Worm (Caenorhabditis elegans) whole organism, young adult: Measurements from ENCODE around the gene C42D8.9.
A peak's percentile ranks its signal among the peaks of the same experiment; 100 is the strongest.

Experiments used
- C17E4.6 ChIP-seq: fragments of 200-800 bp; sonication (Bioruptor generic); IDR thresholded peaks from 2 replicates; pipeline ENCODE4 v1.3.6; 2022; ENCODE audit warnings: missing genetic modification reagents, missing genetic modification characterization, missing compliant biosample characterization
- F10E7.11 ChIP-seq: sonication (generic microtip); optimal IDR thresholded peaks from 2 replicates; lab custom pipeline; 2017; ENCODE audit warnings: mild to moderate bottlenecking, missing genetic modification characterization, moderate library complexity, missing compliant biosample characterization
- F23B12.7 ChIP-seq: sonication (generic microtip); optimal IDR thresholded peaks from 2 replicates; lab custom pipeline; 2017; ENCODE audit warnings: missing genetic modification characterization, mild to moderate bottlenecking, missing compliant biosample characterization, antibody characterized with exemption, moderate library complexity; ENCODE audit not compliant: insufficient read depth
- F39B2.1 ChIP-seq: fragments of 200-800 bp; sonication (Bioruptor generic); IDR thresholded peaks from 2 replicates; pipeline ENCODE4 v1.3.6; 2022; ENCODE audit warnings: missing genetic modification reagents, missing genetic modification characterization, missing compliant biosample characterization
- F49E8.2 ChIP-seq: sonication (generic microtip); optimal IDR thresholded peaks from 3 replicates; lab custom pipeline; 2017; ENCODE audit warnings: missing genetic modification characterization, mild to moderate bottlenecking, missing compliant biosample characterization, antibody characterized with exemption, moderate library complexity; ENCODE audit not compliant: insufficient read depth
- F55B11.4 ChIP-seq: sonication (generic microtip); optimal IDR thresholded peaks from 2 replicates; lab custom pipeline; 2016; ENCODE audit warnings: missing compliant biosample characterization, missing genetic modification characterization, borderline replicate concordance; ENCODE audit not compliant: insufficient read depth
- K11D2.4 ChIP-seq: fragments of 200-800 bp; sonication (Bioruptor generic); IDR thresholded peaks from 2 replicates; pipeline ENCODE4 v1.3.6; 2022; ENCODE audit warnings: missing genetic modification reagents, missing genetic modification characterization, missing compliant biosample characterization
- T26A5.8 ChIP-seq: sonication (generic microtip); optimal IDR thresholded peaks from 2 replicates; lab custom pipeline; 2016; ENCODE audit warnings: missing genetic modification characterization, missing compliant biosample characterization
- Y53G8AR.9 ChIP-seq: fragments of 200-800 bp; sonication (Bioruptor generic); conservative IDR thresholded peaks from 2 replicates; pipeline ENCODE4 v1.3.6; 2022; ENCODE audit warnings: missing genetic modification reagents, missing genetic modification characterization, missing compliant biosample characterization
- ama-1 ChIP-seq, 3 experiments: fragments of 150-350 bp in 1 of 3; sonication (generic microtip) in 2 of 3; optimal IDR thresholded peaks; 2 replicates each; lab custom pipeline; 2014 to 2018; ENCODE audit warnings: missing biosample characterization in 2 of 3, missing genetic modification characterization in 2 of 3, missing genetic modification reagents in 2 of 3
- athp-1 ChIP-seq: sonication (generic microtip); optimal IDR thresholded peaks from 2 replicates; lab custom pipeline; 2017; ENCODE audit warnings: mild to moderate bottlenecking, missing genetic modification characterization, missing compliant biosample characterization
- bed-1 ChIP-seq: fragments of 200-800 bp; sonication (Bioruptor generic); IDR thresholded peaks from 2 replicates; pipeline ENCODE4 v1.3.6; 2022; ENCODE audit warnings: missing genetic modification reagents, missing genetic modification characterization, missing compliant biosample characterization
- cebp-1 ChIP-seq, 2 experiments: fragments of 200-800 bp in 1 of 2; sonication (Bioruptor generic) in 1 of 2; sonication (generic microtip) in 1 of 2; IDR thresholded peaks in 1 of 2; optimal IDR thresholded peaks in 1 of 2; 2 replicates each; pipeline versions ENCODE4 v1.3.6 to Lab custom; 2017 to 2022; ENCODE audit warnings: missing compliant biosample characterization in 2 of 2, missing genetic modification characterization in 2 of 2, mild to moderate bottlenecking in 1 of 2, missing genetic modification reagents in 1 of 2, moderate library complexity in 1 of 2
- ceh-100 ChIP-seq: fragments of 200-800 bp; sonication (Bioruptor generic); IDR thresholded peaks from 2 replicates; pipeline ENCODE4 v1.3.6; 2022; ENCODE audit warnings: missing genetic modification reagents, missing genetic modification characterization, missing compliant biosample characterization
- ceh-40 ChIP-seq: fragments of 200-800 bp; sonication (Bioruptor generic); IDR thresholded peaks from 2 replicates; pipeline ENCODE4 v1.3.6; 2022; ENCODE audit warnings: missing genetic modification characterization, missing compliant biosample characterization
- ceh-58 ChIP-seq: fragments of 200-800 bp; sonication (Bioruptor generic); IDR thresholded peaks from 2 replicates; pipeline ENCODE4 v1.3.6; 2022; ENCODE audit warnings: missing genetic modification characterization, missing compliant biosample characterization
- ceh-91 ChIP-seq: fragments of 200-800 bp; sonication (Bioruptor generic); IDR thresholded peaks from 2 replicates; pipeline ENCODE4 v1.3.6; 2022; ENCODE audit warnings: missing genetic modification reagents, missing genetic modification characterization, missing compliant biosample characterization
- egrh-3 ChIP-seq: fragments of 200-800 bp; sonication (Bioruptor generic); IDR thresholded peaks from 2 replicates; pipeline ENCODE4 v1.3.6; 2022; ENCODE audit warnings: missing genetic modification reagents, missing genetic modification characterization, missing compliant biosample characterization
- ekl-4 ChIP-seq: fragments of 200-800 bp; sonication (Bioruptor generic); IDR thresholded peaks from 2 replicates; pipeline ENCODE4 v1.3.6; 2022; ENCODE audit warnings: missing genetic modification reagents, missing genetic modification characterization, missing compliant biosample characterization
- him-1 ChIP-seq: sonication (generic microtip); optimal IDR thresholded peaks from 2 replicates; lab custom pipeline; 2016; ENCODE audit warnings: missing genotype, missing genetic modification reagents, missing genetic modification characterization, missing compliant biosample characterization
- hmg-20 ChIP-seq: fragments of 200-800 bp; sonication (Bioruptor generic); IDR thresholded peaks from 2 replicates; pipeline ENCODE4 v1.3.6; 2022; ENCODE audit warnings: missing genetic modification reagents, missing genetic modification characterization, missing compliant biosample characterization
- hrde-1 ChIP-seq: sonication (generic microtip); optimal IDR thresholded peaks from 2 replicates; lab custom pipeline; 2016; ENCODE audit warnings: missing genetic modification characterization, mild to moderate bottlenecking, missing compliant biosample characterization, moderate library complexity, missing genotype, missing genetic modification reagents, borderline replicate concordance
- hsf-1 ChIP-seq: fragments of 200-800 bp; sonication (Bioruptor generic); IDR thresholded peaks from 2 replicates; pipeline ENCODE4 v1.3.6; 2022; ENCODE audit warnings: missing genetic modification reagents, missing genetic modification characterization, missing compliant biosample characterization
- let-526 ChIP-seq: fragments of 200-800 bp; sonication (Bioruptor generic); IDR thresholded peaks from 2 replicates; pipeline ENCODE4 v1.3.6; 2022; ENCODE audit warnings: missing genetic modification reagents, missing genetic modification characterization, missing compliant biosample characterization
- lir-1 ChIP-seq: fragments of 200-800 bp; sonication (Bioruptor generic); conservative IDR thresholded peaks from 2 replicates; pipeline ENCODE4 v1.3.6; 2022; ENCODE audit warnings: missing genetic modification reagents, missing genetic modification characterization, missing compliant biosample characterization
- lsy-27 ChIP-seq: sonication (generic microtip); optimal IDR thresholded peaks from 2 replicates; lab custom pipeline; 2017; ENCODE audit warnings: missing genetic modification characterization, mild to moderate bottlenecking, missing compliant biosample characterization, antibody characterized with exemption, missing genotype, borderline replicate concordance; ENCODE audit not compliant: insufficient read depth
- madf-8 ChIP-seq: fragments of 200-800 bp; sonication (Bioruptor generic); conservative IDR thresholded peaks from 2 replicates; pipeline ENCODE4 v1.3.6; 2022; ENCODE audit warnings: missing genetic modification reagents, missing genetic modification characterization, missing compliant biosample characterization
- mcd-1 ChIP-seq: fragments of 200-800 bp; sonication (Bioruptor generic); IDR thresholded peaks from 2 replicates; pipeline ENCODE4 v1.3.6; 2022; ENCODE audit warnings: missing genetic modification reagents, missing genetic modification characterization, missing compliant biosample characterization
- nfya-1 ChIP-seq: sonication (generic microtip); optimal IDR thresholded peaks from 2 replicates; lab custom pipeline; 2017; ENCODE audit warnings: antibody characterized with exemption, missing compliant biosample characterization, missing genetic modification characterization, borderline replicate concordance; ENCODE audit not compliant: insufficient read depth
- nfya-2 ChIP-seq: fragments of 200-800 bp; sonication (Bioruptor generic); IDR thresholded peaks from 2 replicates; pipeline ENCODE4 v1.3.6; 2022; ENCODE audit warnings: missing genetic modification reagents, missing genetic modification characterization, missing compliant biosample characterization
- xnd-1 ChIP-seq: sonication (generic microtip); optimal IDR thresholded peaks from 2 replicates; lab custom pipeline; 2016; ENCODE audit warnings: missing genotype, missing genetic modification reagents, missing genetic modification characterization, missing compliant biosample characterization
- ztf-18 ChIP-seq: sonication (generic microtip); optimal IDR thresholded peaks from 2 replicates; lab custom pipeline; 2016; ENCODE audit warnings: missing genotype, mild to moderate bottlenecking, missing genetic modification characterization, missing compliant biosample characterization
- ztf-26 ChIP-seq: sonication (generic microtip); optimal IDR thresholded peaks from 2 replicates; lab custom pipeline; 2017; ENCODE audit warnings: missing genetic modification characterization, missing compliant biosample characterization
- ztf-28 ChIP-seq: fragments of 200-800 bp; sonication (Bioruptor generic); IDR thresholded peaks from 2 replicates; pipeline ENCODE4 v1.3.6; 2022; ENCODE audit warnings: missing genetic modification reagents, missing genetic modification characterization, missing compliant biosample characterization
- ztf-3 ChIP-seq: fragments of 200-800 bp; sonication (Bioruptor generic); optimal IDR thresholded peaks from 2 replicates; lab custom pipeline; 2018; ENCODE audit warnings: mild to moderate bottlenecking, missing genetic modification characterization, missing compliant biosample characterization
- ztf-6 ChIP-seq: fragments of 200-800 bp; sonication (Bioruptor generic); IDR thresholded peaks from 2 replicates; pipeline ENCODE4 v1.3.6; 2022; ENCODE audit warnings: missing genetic modification reagents, missing genetic modification characterization, missing compliant biosample characterization

C42D8.9 gene

ce11 chrX:5135548-5135947 is 28.7 kb upstream of the C42D8.9 start:
- TF ChIP-seq xnd-1 = no peak
- TF ChIP-seq nfya-2 = no peak
- peak; percentile 24 for TF ChIP-seq ztf-26 (tag; lab: Kevin White, UChicago)

DNA sequence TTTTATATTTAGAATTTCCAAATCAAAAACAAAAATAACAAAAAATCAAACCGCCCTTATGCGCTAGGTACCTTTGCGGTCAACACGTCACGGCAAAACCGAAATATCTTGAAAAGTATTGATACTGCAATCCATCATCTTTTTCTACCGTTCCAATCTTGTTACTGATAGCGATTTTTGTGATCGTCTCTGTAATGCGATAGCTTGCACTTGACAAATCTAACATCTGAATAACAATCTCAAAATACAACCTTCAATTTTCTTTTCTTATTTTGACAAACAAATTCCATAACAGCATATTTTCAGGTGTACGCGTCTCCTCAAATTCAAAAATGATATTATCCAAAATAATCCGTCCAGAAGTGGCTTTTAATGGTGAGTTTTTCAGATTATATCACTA is 27.1 kb upstream of the C42D8.9 start, which contains the start of gene tbc-7:
Gene tbc-7 (plus strand): TSS at position 301 of the 400 bp plus-strand sequence.
- TF ChIP-seq hmg-20 (GFP tag; lab: Robert Waterston, UW) (no peak), ztf-6 (GFP tag; lab: Robert Waterston, UW) (no peak), ceh-40 (no peak), ztf-3 (GFP tag; lab: Kevin White, UChicago) (no peak), F10E7.11 (tag; lab: Kevin White, UChicago) (no peak), Y53G8AR.9 (GFP tag; lab: Robert Waterston, UW) (no peak), ztf-28 (GFP tag; lab: Robert Waterston, UW) (no peak), ekl-4 (no peak), F23B12.7 (tag; lab: Kevin White, UChicago) (no peak), mcd-1 (GFP tag; lab: Robert Waterston, UW) (no peak), C17E4.6 (GFP tag; lab: Robert Waterston, UW) (no peak), ceh-58 (GFP tag; lab: Robert Waterston, UW) (no peak), lir-1 (GFP tag; lab: Robert Waterston, UW) (no peak), bed-1 (GFP tag; lab: Robert Waterston, UW) (no peak), him-1 (tag; lab: Kevin White, UChicago) (no peak)

DNA sequence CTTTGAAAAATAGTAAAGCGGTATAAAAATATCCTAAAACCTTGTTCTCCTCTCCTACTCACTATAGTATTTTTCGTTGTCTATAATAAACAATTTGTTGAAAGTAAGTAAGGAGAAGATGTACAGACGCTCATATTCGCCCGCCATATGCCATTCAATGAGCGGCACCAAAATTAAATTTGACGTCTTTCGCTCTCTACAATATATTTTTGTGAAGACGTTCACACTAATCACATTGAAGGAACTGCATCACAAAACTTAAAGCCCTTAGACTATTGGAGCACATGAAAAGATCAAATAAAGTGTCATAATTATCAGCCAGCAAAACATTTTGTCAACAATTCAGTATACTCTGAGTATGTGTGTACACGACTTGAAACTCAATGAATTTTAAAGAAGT is 24.9 kb upstream of the C42D8.9 start:
- TF ChIP-seq hrde-1 (tag; lab: Kevin White, UChicago) (no peak), athp-1 (tag; lab: Kevin White, UChicago) (no peak), ztf-6 (GFP tag; lab: Robert Waterston, UW) (no peak), egrh-3 (GFP tag; lab: Robert Waterston, UW) (no peak)
- TF ChIP-seq, all 124 proteins: peak for 0

DNA sequence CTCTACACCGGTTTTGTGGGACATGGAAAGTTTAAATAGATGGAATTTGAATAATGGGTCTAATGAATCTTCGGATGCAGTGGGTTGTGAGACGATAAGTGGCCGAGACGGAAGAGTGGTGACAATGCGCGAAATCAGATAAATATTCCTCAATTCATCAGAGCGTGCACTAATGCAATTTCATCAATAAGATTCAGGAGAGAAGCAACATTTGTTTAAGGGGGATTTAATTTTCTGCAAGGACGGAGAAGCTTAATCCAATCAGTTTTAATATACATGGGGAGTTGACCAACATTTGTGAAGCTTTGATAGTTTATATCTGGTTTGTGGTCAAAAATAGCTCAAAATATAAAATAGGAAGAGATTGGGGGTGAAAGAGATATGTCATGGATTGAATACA is 22.6 kb upstream of the C42D8.9 start:
- TF ChIP-seq ceh-91 (GFP tag; lab: Robert Waterston, UW) = no peak
- TF ChIP-seq K11D2.4 (GFP tag; lab: Robert Waterston, UW) = no peak
- TF ChIP-seq bed-1 (GFP tag; lab: Robert Waterston, UW) = no peak
- no peak for TF ChIP-seq lsy-27 (tag; lab: Kevin White, UChicago)
- TF ChIP-seq ama-1 (optimal IDR thresholded peaks at IDR 0.05; lab: Kevin White, UChicago) = no peak
- no peak for TF ChIP-seq ama-1 (GFP tag; optimal IDR thresholded peaks at IDR 0.05; lab: Kevin White, UChicago)
- TF ChIP-seq mcd-1 (GFP tag; lab: Robert Waterston, UW) = no peak
- TF ChIP-seq F23B12.7 (tag; lab: Kevin White, UChicago) = no peak
- no peak for TF ChIP-seq ceh-100 (GFP tag; lab: Robert Waterston, UW)
- no peak for TF ChIP-seq hsf-1 (GFP tag; lab: Robert Waterston, UW)
- TF ChIP-seq madf-8 (GFP tag; lab: Robert Waterston, UW) = no peak
- no peak for TF ChIP-seq F55B11.4 (tag; lab: Kevin White, UChicago)
- no peak for TF ChIP-seq T26A5.8 (tag; lab: Kevin White, UChicago)
- no peak for TF ChIP-seq cebp-1 (GFP tag; IDR thresholded peaks at IDR 0.05; lab: Robert Waterston, UW)
- no peak for TF ChIP-seq cebp-1 (tag; optimal IDR thresholded peaks at IDR 0.05; lab: Kevin White, UChicago)
- TF ChIP-seq F39B2.1 (GFP tag; lab: Robert Waterston, UW) = no peak
- TF ChIP-seq nfya-1 = no peak
- TF ChIP-seq F49E8.2 = no peak
- no peak for TF ChIP-seq ztf-18
- no peak for TF ChIP-seq let-526 (GFP tag; lab: Robert Waterston, UW)
- TF ChIP-seq ekl-4 = no peak
- TF ChIP-seq, all 124 proteins: peak for 0
